Fruit fly (Drosophila melanogaster) whole organism, embryonic: ENCODE data around the gene CG16736.

Experiments used
- Abd-B ChIP-seq: fragments of 200-800 bp; sonication (Bioruptor generic); optimal IDR thresholded peaks from 2 replicates; lab custom pipeline; 2018; ENCODE audit warnings: missing biosample characterization, mild to moderate bottlenecking, missing genetic modification characterization, moderate library complexity
- Atf-2 ChIP-seq: fragments of 200-800 bp; sonication (Bioruptor generic); optimal IDR thresholded peaks from 2 replicates; lab custom pipeline; 2016; ENCODE audit warnings: missing biosample characterization, missing genetic modification characterization
- CG10274 ChIP-seq: fragments of 200-800 bp; sonication (Bioruptor generic); optimal IDR thresholded peaks from 3 replicates; lab custom pipeline; 2017; ENCODE audit warnings: missing biosample characterization, mild to moderate bottlenecking, missing genetic modification characterization
- CG11093 ChIP-seq: fragments of 200-800 bp; sonication (Bioruptor generic); IDR thresholded peaks from 3 replicates; pipeline ENCODE4 v1.3.6; 2022; ENCODE audit warnings: missing biosample characterization, missing genetic modification characterization
- CG12299 ChIP-seq: fragments of 200-800 bp; sonication (Bioruptor generic); optimal IDR thresholded peaks from 2 replicates; lab custom pipeline; 2018; ENCODE audit warnings: missing biosample characterization, mild to moderate bottlenecking, missing genetic modification characterization
- CG13287 ChIP-seq: fragments of 200-800 bp; sonication (Bioruptor generic); IDR thresholded peaks from 2 replicates; pipeline ENCODE4 v1.3.6; 2022; ENCODE audit warnings: missing biosample characterization, missing genetic modification characterization; ENCODE audit not compliant: partially characterized antibody
- CG14441 ChIP-seq: fragments of 200-800 bp; sonication (Bioruptor generic); IDR thresholded peaks from 2 replicates; pipeline ENCODE4 v1.3.6; 2022; ENCODE audit warnings: missing biosample characterization, missing genetic modification characterization
- CG16815 ChIP-seq: fragments of 200-800 bp; sonication (Bioruptor generic); optimal IDR thresholded peaks from 3 replicates; lab custom pipeline; 2017; ENCODE audit warnings: missing biosample characterization, mild to moderate bottlenecking, missing genetic modification characterization
- CG2678 ChIP-seq: fragments of 200-800 bp; sonication (Bioruptor generic); optimal IDR thresholded peaks from 3 replicates; lab custom pipeline; 2019; ENCODE audit warnings: missing biosample characterization, mild to moderate bottlenecking, missing genetic modification characterization, moderate library complexity
- CG3163 ChIP-seq: fragments of 200-800 bp; sonication (Bioruptor generic); optimal IDR thresholded peaks from 3 replicates; lab custom pipeline; 2016; ENCODE audit warnings: missing biosample characterization, missing genetic modification characterization
- CG3726 ChIP-seq: fragments of 200-800 bp; sonication (Bioruptor generic); IDR thresholded peaks from 3 replicates; pipeline ENCODE4, ENCODE4 v1.3.6; 2022; ENCODE audit warnings: missing biosample characterization, missing genetic modification characterization
- CG4404 ChIP-seq: fragments of 200-800 bp; sonication (Bioruptor generic); IDR thresholded peaks from 2 replicates; pipeline ENCODE4 v1.3.6; 2022; ENCODE audit warnings: missing biosample characterization, missing genetic modification characterization
- CG5245 ChIP-seq: fragments of 200-800 bp; sonication (Bioruptor generic); optimal IDR thresholded peaks from 3 replicates; lab custom pipeline; 2016; ENCODE audit warnings: missing biosample characterization, missing genetic modification characterization
- CG5953 ChIP-seq: fragments of 200-800 bp; sonication (Bioruptor generic); IDR thresholded peaks from 2 replicates; pipeline ENCODE4 v1.3.6; 2022; ENCODE audit warnings: missing biosample characterization, missing genetic modification characterization
- CG6272 ChIP-seq: fragments of 200-800 bp; sonication (Bioruptor generic); IDR thresholded peaks from 2 replicates; pipeline ENCODE4 v1.3.6; 2022; ENCODE audit warnings: missing biosample characterization, missing genetic modification characterization
- CG7839 ChIP-seq: fragments of 200-800 bp; sonication (Bioruptor generic); optimal IDR thresholded peaks from 3 replicates; lab custom pipeline; 2018; ENCODE audit warnings: missing biosample characterization, mild to moderate bottlenecking, missing genetic modification characterization, moderate library complexity
- CG8944 ChIP-seq: fragments of 200-800 bp; sonication (Bioruptor generic); optimal IDR thresholded peaks from 3 replicates; lab custom pipeline; 2016; ENCODE audit warnings: missing biosample characterization, missing genetic modification characterization
- CG9437 ChIP-seq: fragments of 200-800 bp; sonication (Bioruptor generic); optimal IDR thresholded peaks from 2 replicates; lab custom pipeline; 2018; ENCODE audit warnings: missing biosample characterization, mild to moderate bottlenecking, missing genetic modification characterization
- CG9797 ChIP-seq: fragments of 200-800 bp; sonication (Bioruptor generic); optimal IDR thresholded peaks from 3 replicates; lab custom pipeline; 2018; ENCODE audit warnings: missing biosample characterization, mild to moderate bottlenecking, missing genetic modification characterization
- CG9932 ChIP-seq: fragments of 200-800 bp; sonication (Bioruptor generic); IDR thresholded peaks from 2 replicates; pipeline ENCODE4 v1.3.6; 2022; ENCODE audit warnings: missing biosample characterization, missing genetic modification characterization
- CoRest ChIP-seq: fragments of 200-800 bp; sonication (Bioruptor generic); optimal IDR thresholded peaks from 3 replicates; lab custom pipeline; 2018; ENCODE audit warnings: missing biosample characterization, mild to moderate bottlenecking, missing genetic modification characterization, moderate library complexity
- Dek ChIP-seq: fragments of 200-800 bp; sonication (Bioruptor generic); optimal IDR thresholded peaks from 3 replicates; lab custom pipeline; 2019; ENCODE audit warnings: missing biosample characterization, mild to moderate bottlenecking, missing genetic modification characterization, moderate library complexity
- Doc3 ChIP-seq: fragments of 200-800 bp; sonication (Bioruptor generic); IDR thresholded peaks from 3 replicates; pipeline ENCODE4 v1.3.6; 2022; ENCODE audit warnings: missing biosample characterization, missing genetic modification characterization; ENCODE audit not compliant: partially characterized antibody
- HLH4C ChIP-seq: fragments of 200-800 bp; sonication (Bioruptor generic); IDR thresholded peaks from 3 replicates; pipeline ENCODE4 v1.3.6; 2022; ENCODE audit warnings: missing biosample characterization, missing genetic modification characterization; ENCODE audit not compliant: partially characterized antibody
- HmgZ ChIP-seq: fragments of 200-800 bp; sonication (Bioruptor generic); optimal IDR thresholded peaks from 2 replicates; lab custom pipeline; 2018; ENCODE audit warnings: missing biosample characterization, mild to moderate bottlenecking, missing genetic modification characterization
- Lhr ChIP-seq: fragments of 200-800 bp; sonication (Bioruptor generic); optimal IDR thresholded peaks from 3 replicates; lab custom pipeline; 2017; ENCODE audit warnings: mild to moderate bottlenecking, missing biosample characterization, missing genetic modification reagents, missing genetic modification characterization
- Opbp ChIP-seq: fragments of 200-800 bp; sonication (Bioruptor generic); IDR thresholded peaks from 3 replicates; pipeline ENCODE4 v1.3.6; 2022; ENCODE audit warnings: missing biosample characterization, missing genetic modification characterization; ENCODE audit not compliant: partially characterized antibody
- Scr ChIP-seq: fragments of 200-800 bp; sonication (Bioruptor generic); IDR thresholded peaks from 2 replicates; pipeline ENCODE4 v1.3.6; 2022; ENCODE audit warnings: missing biosample characterization, missing genetic modification characterization; ENCODE audit not compliant: partially characterized antibody
- Ssrp ChIP-seq: fragments of 200-800 bp; sonication (Bioruptor generic); optimal IDR thresholded peaks from 2 replicates; lab custom pipeline; 2018; ENCODE audit warnings: missing biosample characterization, mild to moderate bottlenecking, missing genetic modification characterization, moderate library complexity
- TFAM ChIP-seq: fragments of 200-800 bp; sonication (Bioruptor generic); optimal IDR thresholded peaks from 2 replicates; lab custom pipeline; 2017; ENCODE audit warnings: missing biosample characterization, missing genetic modification characterization, inconsistent platforms
- ap ChIP-seq: fragments of 200-800 bp; sonication (Bioruptor generic); IDR thresholded peaks from 2 replicates; pipeline ENCODE4 v1.3.6; 2022; ENCODE audit warnings: missing biosample characterization, missing genetic modification characterization
- ash1 ChIP-seq: fragments of 200-800 bp; sonication (Bioruptor generic); optimal IDR thresholded peaks from 2 replicates; lab custom pipeline; 2018; ENCODE audit warnings: missing biosample characterization, mild to moderate bottlenecking, missing genetic modification characterization
- chn ChIP-seq: fragments of 200-800 bp; sonication (Bioruptor generic); optimal IDR thresholded peaks from 2 replicates; lab custom pipeline; 2016; ENCODE audit warnings: missing biosample characterization, missing genetic modification characterization
- cwo ChIP-seq: fragments of 200-800 bp; sonication (Bioruptor generic); optimal IDR thresholded peaks from 3 replicates; lab custom pipeline; 2017; ENCODE audit warnings: missing biosample characterization, missing genetic modification characterization, mild to moderate bottlenecking, moderate library complexity, missing genetic modification reagents
- dan ChIP-seq: fragments of 200-800 bp; sonication (Bioruptor generic); IDR thresholded peaks from 2 replicates; pipeline ENCODE4 v1.3.6; 2022; ENCODE audit warnings: missing biosample characterization, missing genetic modification characterization
- disco-r ChIP-seq: fragments of 200-800 bp; sonication (Bioruptor generic); optimal IDR thresholded peaks from 2 replicates; lab custom pipeline; 2016; ENCODE audit warnings: missing biosample characterization, missing genetic modification characterization
- eyg ChIP-seq: fragments of 200-800 bp; sonication (Bioruptor generic); optimal IDR thresholded peaks from 3 replicates; lab custom pipeline; 2016; ENCODE audit warnings: missing biosample characterization, missing genetic modification characterization
- gcm2 ChIP-seq: fragments of 200-800 bp; sonication (Bioruptor generic); optimal IDR thresholded peaks from 2 replicates; lab custom pipeline; 2016; ENCODE audit warnings: missing biosample characterization, missing genetic modification characterization
- ham ChIP-seq: fragments of 200-800 bp; sonication (Bioruptor generic); IDR thresholded peaks from 2 replicates; pipeline ENCODE4 v1.3.6; 2022; ENCODE audit warnings: missing biosample characterization, missing genetic modification characterization
- hbn ChIP-seq: fragments of 200-800 bp; sonication (Bioruptor generic); IDR thresholded peaks from 2 replicates; pipeline ENCODE4 v1.3.6; 2022; ENCODE audit warnings: missing biosample characterization, missing genetic modification characterization; ENCODE audit not compliant: partially characterized antibody
- lilli ChIP-seq: fragments of 200-800 bp; sonication (Bioruptor generic); optimal IDR thresholded peaks from 3 replicates; lab custom pipeline; 2016; ENCODE audit warnings: missing biosample characterization, missing genetic modification characterization
- lov ChIP-seq, 2 experiments: fragments of 200-800 bp in 1 of 2; fragments of >200 bp in 1 of 2; sonication (Bioruptor generic) in 1 of 2; IDR thresholded peaks in 1 of 2; optimal IDR thresholded peaks in 1 of 2; 2 replicates in 1 of 2; 3 replicates in 1 of 2; pipeline versions ENCODE4 v1.3.6 to Lab custom; 2017 to 2022; ENCODE audit warnings: missing biosample characterization in 1 of 2, missing genetic modification characterization in 1 of 2
- mld ChIP-seq: fragments of 200-800 bp; sonication (Bioruptor generic); IDR thresholded peaks from 3 replicates; pipeline ENCODE4 v1.3.6; 2022; ENCODE audit warnings: missing biosample characterization, missing genetic modification characterization; ENCODE audit not compliant: partially characterized antibody
- peb ChIP-seq: fragments of 200-800 bp; sonication (Bioruptor generic); IDR thresholded peaks from 2 replicates; pipeline ENCODE4 v1.3.6; 2022; ENCODE audit warnings: missing biosample characterization, missing genetic modification characterization
- phol ChIP-seq: fragments of 200-800 bp; sonication (Bioruptor generic); optimal IDR thresholded peaks from 3 replicates; lab custom pipeline; 2018; ENCODE audit warnings: missing biosample characterization, mild to moderate bottlenecking, missing genetic modification characterization, moderate library complexity
- pum ChIP-seq: fragments of 200-800 bp; sonication (Bioruptor generic); optimal IDR thresholded peaks from 2 replicates; lab custom pipeline; 2016; ENCODE audit warnings: missing biosample characterization, missing genetic modification characterization
- tin ChIP-seq: fragments of 200-800 bp; sonication (Bioruptor generic); optimal IDR thresholded peaks from 3 replicates; lab custom pipeline; 2016; ENCODE audit warnings: missing biosample characterization, missing genetic modification characterization
- trem ChIP-seq: fragments of 200-800 bp; optimal IDR thresholded peaks from 3 replicates; lab custom pipeline; 2019; ENCODE audit warnings: missing biosample characterization, mild to moderate bottlenecking, missing genetic modification characterization, moderate library complexity

CG16736 gene

DNA sequence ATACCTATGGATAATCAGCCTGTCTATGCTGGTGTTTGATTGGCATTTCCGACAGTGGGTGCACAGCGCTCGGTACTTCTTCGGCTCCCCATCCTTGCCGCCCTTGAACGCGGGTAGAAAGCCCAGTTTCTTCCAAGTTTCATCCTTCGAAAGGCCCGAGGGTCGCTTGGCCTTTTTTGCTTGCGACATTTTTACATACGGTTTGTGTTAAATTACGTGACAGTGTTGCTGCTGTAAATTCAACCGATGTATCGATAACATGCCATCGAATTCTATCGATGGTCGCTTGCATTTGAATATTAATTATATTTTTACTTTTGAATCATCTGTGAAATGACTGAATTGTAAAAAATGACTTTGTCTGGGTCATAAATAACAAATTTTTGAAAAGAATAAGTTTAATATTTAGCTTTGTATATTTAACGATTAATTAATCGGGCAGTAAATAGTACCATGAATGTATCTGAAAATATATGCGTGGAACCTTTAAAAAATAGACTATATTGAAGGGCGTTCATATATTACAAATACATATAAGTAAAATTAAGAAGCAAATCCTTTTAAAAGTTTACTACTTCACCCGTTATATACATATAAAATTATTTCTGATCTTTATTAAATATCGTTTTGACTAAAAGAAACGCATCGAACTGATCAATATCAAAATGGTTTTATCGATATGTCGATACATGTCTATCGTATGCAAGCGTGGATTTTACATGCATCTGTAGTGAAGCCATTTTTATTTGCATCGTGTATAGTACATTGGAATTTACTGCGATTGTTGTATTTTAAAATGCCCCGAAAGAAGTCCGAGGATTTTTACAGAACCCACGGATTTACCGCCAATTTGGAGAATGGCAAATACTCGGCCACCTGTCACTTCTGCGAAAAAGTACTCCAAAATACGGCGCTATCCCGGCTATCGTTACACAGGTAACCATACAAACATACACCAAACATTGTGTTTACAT, 1.0 kb upstream of the CG16736 start, which contains the start of the genes Ibf2 and Ibf1 (continued):
- no peak for TF ChIP-seq ash1 (GFP tag; lab: Kevin White, UChicago)
- no peak for TF ChIP-seq CG6272 (GFP tag; lab: Robert Waterston, UW)
- no peak for TF ChIP-seq cwo
- no peak for TF ChIP-seq Abd-B
- no peak for TF ChIP-seq disco-r
- peak; percentile 2 for TF ChIP-seq Lhr (GFP tag; lab: Kevin White, UChicago)
- TF ChIP-seq trem (tag; lab: Kevin White, UChicago) = peak; percentile 23
- TF ChIP-seq lilli (GFP tag; lab: Kevin White, UChicago) = no peak
- no peak for TF ChIP-seq TFAM (GFP tag; lab: Kevin White, UChicago)
- no peak for TF ChIP-seq CG11093 (GFP tag; lab: Robert Waterston, UW)
- no peak for TF ChIP-seq CG16815 (GFP tag; lab: Kevin White, UChicago)
- TF ChIP-seq CG3163 (GFP tag; lab: Kevin White, UChicago) = no peak
- TF ChIP-seq Dek (tag; lab: Kevin White, UChicago) = no peak
- TF ChIP-seq tin = no peak
- no peak for TF ChIP-seq CG9932 (GFP tag; lab: Robert Waterston, UW)
- no peak for TF ChIP-seq CG5245 (GFP tag; lab: Kevin White, UChicago)
- TF ChIP-seq HmgZ (tag; lab: Kevin White, UChicago) = peak; percentile 16
- no peak for TF ChIP-seq dan
- TF ChIP-seq ap (GFP tag; lab: Robert Waterston, UW) = no peak
- TF ChIP-seq HLH4C (GFP tag; lab: Robert Waterston, UW) = peak; percentile 77
- TF ChIP-seq peb (GFP tag; lab: Robert Waterston, UW) = no peak
- TF ChIP-seq CoRest (tag; lab: Kevin White, UChicago) = peak; percentile 31
- TF ChIP-seq gcm2 (GFP tag; lab: Kevin White, UChicago) = no peak
- TF ChIP-seq hbn (GFP tag; lab: Robert Waterston, UW) = peak; percentile 63; the same call in 1 of the 2 replicates
- no peak for TF ChIP-seq CG4404
- no peak for TF ChIP-seq CG7839
- peak; percentile 85 for TF ChIP-seq Scr (GFP tag; lab: Robert Waterston, UW)
- no peak for TF ChIP-seq CG10274 (GFP tag; lab: Kevin White, UChicago)
- TF ChIP-seq lov (optimal IDR thresholded peaks at IDR 0.05; lab: Kevin White, UChicago) = no peak
- TF ChIP-seq lov (GFP tag; IDR thresholded peaks at IDR 0.05; lab: Robert Waterston, UW) = no peak
- peak; percentile 72 for TF ChIP-seq Doc3 (GFP tag; lab: Robert Waterston, UW)
- TF ChIP-seq chn = no peak
- TF ChIP-seq CG5953 (GFP tag; lab: Robert Waterston, UW) = no peak
- TF ChIP-seq CG13287 (GFP tag; lab: Robert Waterston, UW) = peak; percentile 77
- TF ChIP-seq CG12299 (tag; lab: Kevin White, UChicago) = no peak
- TF ChIP-seq Ssrp (tag; lab: Kevin White, UChicago) = no peak
- no peak for TF ChIP-seq ham (GFP tag; lab: Robert Waterston, UW)
- TF ChIP-seq CG9437 (GFP tag; lab: Kevin White, UChicago) = peak; percentile 70
- TF ChIP-seq CG14441 (GFP tag; lab: Robert Waterston, UW) = no peak
- TF ChIP-seq eyg (GFP tag; lab: Kevin White, UChicago) = no peak
- TF ChIP-seq CG3726 (GFP tag; lab: Robert Waterston, UW) = no peak
- no peak for TF ChIP-seq CG8944 (GFP tag; lab: Kevin White, UChicago)
- TF ChIP-seq pum (GFP tag; lab: Kevin White, UChicago) = no peak
- no peak for TF ChIP-seq CG9797 (GFP tag; lab: Kevin White, UChicago)
- no peak for TF ChIP-seq CG2678 (tag; lab: Kevin White, UChicago)
- peak; percentile 80; the same call in 2 of the 3 replicates for TF ChIP-seq Opbp (GFP tag; lab: Robert Waterston, UW)
- peak; percentile 89 for TF ChIP-seq phol (tag; lab: Kevin White, UChicago)
- no peak for TF ChIP-seq Atf-2
- peak; percentile 81 for TF ChIP-seq mld (GFP tag; lab: Robert Waterston, UW)
